Fruit fly (Drosophila melanogaster) whole organism, embryonic: ENCODE results near the gene Dbp21E2.
A peak's percentile ranks its signal among the peaks of the same experiment; 100 is the strongest.

Source experiments
- Abd-B ChIP-seq: fragments of 200-800 bp; sonication (Bioruptor generic); optimal IDR thresholded peaks from 2 replicates; lab custom pipeline; 2018; ENCODE audit warnings: missing biosample characterization, mild to moderate bottlenecking, missing genetic modification characterization, moderate library complexity
- BEAF-32 ChIP-seq: fragments of 200-800 bp; sonication (Bioruptor generic); optimal IDR thresholded peaks from 3 replicates; lab custom pipeline; 2017; ENCODE audit warnings: missing biosample characterization, missing genetic modification characterization, mild to moderate bottlenecking, moderate library complexity, missing genetic modification reagents
- BtbVII ChIP-seq: fragments of 200-800 bp; sonication (Bioruptor generic); optimal IDR thresholded peaks from 3 replicates; lab custom pipeline; 2017; ENCODE audit warnings: missing biosample characterization, mild to moderate bottlenecking, missing genetic modification characterization
- CG11456 ChIP-seq: fragments of 200-800 bp; sonication (Bioruptor generic); IDR thresholded peaks from 3 replicates; pipeline ENCODE4 v1.3.6; 2022; ENCODE audit warnings: missing biosample characterization, missing genetic modification characterization
- CG12391 ChIP-seq: fragments of 200-800 bp; sonication (Bioruptor generic); optimal IDR thresholded peaks from 3 replicates; lab custom pipeline; 2018; ENCODE audit warnings: missing biosample characterization, mild to moderate bottlenecking, missing genetic modification characterization, moderate library complexity
- CG14050 ChIP-seq: fragments of 200-800 bp; sonication (Bioruptor generic); IDR thresholded peaks from 3 replicates; pipeline ENCODE4 v1.3.6; 2022; ENCODE audit warnings: missing biosample characterization, missing genetic modification characterization
- CG14667 ChIP-seq: fragments of 200-800 bp; sonication (Bioruptor generic); IDR thresholded peaks from 2 replicates; pipeline ENCODE4 v1.3.6; 2022; ENCODE audit warnings: missing biosample characterization, missing genetic modification characterization
- CG15514 ChIP-seq: fragments of 200-800 bp; sonication (Bioruptor generic); optimal IDR thresholded peaks from 3 replicates; lab custom pipeline; 2017; ENCODE audit warnings: missing biosample characterization, missing genetic modification characterization, mild to moderate bottlenecking, moderate library complexity, missing genetic modification reagents
- CG17361 ChIP-seq: fragments of 200-800 bp; sonication (Bioruptor generic); IDR thresholded peaks from 3 replicates; pipeline ENCODE4 v1.3.6; 2022; ENCODE audit warnings: missing biosample characterization, missing genetic modification characterization
- CG4424 ChIP-seq: fragments of 200-800 bp; sonication (Bioruptor generic); optimal IDR thresholded peaks from 3 replicates; lab custom pipeline; 2016; ENCODE audit warnings: missing biosample characterization, missing genetic modification characterization
- CG6854 ChIP-seq: fragments of 200-800 bp; sonication (Bioruptor generic); optimal IDR thresholded peaks from 3 replicates; lab custom pipeline; 2017; ENCODE audit warnings: missing biosample characterization, mild to moderate bottlenecking, missing genetic modification characterization
- CG7271 ChIP-seq: fragments of 200-800 bp; sonication (Bioruptor generic); optimal IDR thresholded peaks from 2 replicates; lab custom pipeline; 2018; ENCODE audit warnings: missing biosample characterization, mild to moderate bottlenecking, missing genetic modification characterization, moderate library complexity
- CG8944 ChIP-seq: fragments of 200-800 bp; sonication (Bioruptor generic); optimal IDR thresholded peaks from 3 replicates; lab custom pipeline; 2016; ENCODE audit warnings: missing biosample characterization, missing genetic modification characterization
- Chrac-16 ChIP-seq: fragments of 200-800 bp; sonication (Bioruptor generic); optimal IDR thresholded peaks from 3 replicates; lab custom pipeline; 2016; ENCODE audit warnings: missing biosample characterization, missing genetic modification characterization
- Dip2 ChIP-seq: fragments of 200-800 bp; sonication (Bioruptor generic); IDR thresholded peaks from 2 replicates; pipeline ENCODE4 v1.3.6; 2022; ENCODE audit warnings: missing biosample characterization, missing genetic modification characterization
- Doc3 ChIP-seq: fragments of 200-800 bp; sonication (Bioruptor generic); IDR thresholded peaks from 3 replicates; pipeline ENCODE4 v1.3.6; 2022; ENCODE audit warnings: missing biosample characterization, missing genetic modification characterization; ENCODE audit not compliant: partially characterized antibody
- E2f2 ChIP-seq: fragments of 200-800 bp; sonication (Bioruptor generic); IDR thresholded peaks from 2 replicates; pipeline ENCODE4 v1.3.6; 2022; ENCODE audit warnings: missing biosample characterization, missing genetic modification characterization
- Fer3 ChIP-seq: fragments of 200-800 bp; sonication (Bioruptor generic); optimal IDR thresholded peaks from 2 replicates; lab custom pipeline; 2018; ENCODE audit warnings: missing biosample characterization, mild to moderate bottlenecking, missing genetic modification characterization, moderate library complexity
- Hand ChIP-seq: fragments of 200-800 bp; sonication (Bioruptor generic); optimal IDR thresholded peaks from 2 replicates; lab custom pipeline; 2017; ENCODE audit warnings: mild to moderate bottlenecking, missing biosample characterization, missing genetic modification reagents, missing genetic modification characterization
- HmgZ ChIP-seq: fragments of 200-800 bp; sonication (Bioruptor generic); optimal IDR thresholded peaks from 2 replicates; lab custom pipeline; 2018; ENCODE audit warnings: missing biosample characterization, mild to moderate bottlenecking, missing genetic modification characterization
- Max ChIP-seq: fragments of 200-800 bp; sonication (Bioruptor generic); optimal IDR thresholded peaks from 2 replicates; lab custom pipeline; 2016; ENCODE audit warnings: missing biosample characterization, mild to moderate bottlenecking, missing genetic modification characterization
- Neu2 ChIP-seq: fragments of 200-800 bp; sonication (Bioruptor generic); optimal IDR thresholded peaks from 3 replicates; lab custom pipeline; 2016; ENCODE audit warnings: missing biosample characterization, missing genetic modification characterization, borderline replicate concordance
- NfI ChIP-seq: fragments of 200-800 bp; sonication (Bioruptor generic); optimal IDR thresholded peaks from 3 replicates; lab custom pipeline; 2018; ENCODE audit warnings: missing biosample characterization, mild to moderate bottlenecking, missing genetic modification characterization, moderate library complexity
- Oaz ChIP-seq: fragments of 200-800 bp; sonication (Bioruptor generic); IDR thresholded peaks from 2 replicates; pipeline ENCODE4 v1.3.6; 2022; ENCODE audit warnings: missing biosample characterization, missing genetic modification characterization
- Ravus ChIP-seq: fragments of 200-800 bp; sonication (Bioruptor generic); IDR thresholded peaks from 2 replicates; pipeline ENCODE4 v1.3.6; 2022; ENCODE audit warnings: missing biosample characterization, missing genetic modification characterization
- Sin3A ChIP-seq: fragments of >200 bp; optimal IDR thresholded peaks from 2 replicates; lab custom pipeline; 2018
- ab ChIP-seq: fragments of 200-800 bp; sonication (Bioruptor generic); optimal IDR thresholded peaks from 2 replicates; lab custom pipeline; 2016; ENCODE audit warnings: missing biosample characterization, missing genetic modification characterization
- br ChIP-seq: fragments of >200 bp; optimal IDR thresholded peaks from 2 replicates; lab custom pipeline; 2017
- croc ChIP-seq: fragments of 200-800 bp; sonication (Bioruptor generic); conservative IDR thresholded peaks from 3 replicates; pipeline ENCODE4 v1.3.6; 2022; ENCODE audit warnings: missing biosample characterization, missing genetic modification characterization
- crol ChIP-seq: fragments of 200-800 bp; sonication (Bioruptor generic); IDR thresholded peaks from 2 replicates; pipeline ENCODE4 v1.3.6; 2022; ENCODE audit warnings: missing biosample characterization, missing genetic modification characterization
- da ChIP-seq: fragments of 200-800 bp; sonication (Bioruptor generic); optimal IDR thresholded peaks from 2 replicates; lab custom pipeline; 2016; ENCODE audit warnings: missing biosample characterization, missing genetic modification characterization
- dmrt11E ChIP-seq: fragments of 200-800 bp; sonication (Bioruptor generic); optimal IDR thresholded peaks from 3 replicates; lab custom pipeline; 2018; ENCODE audit warnings: missing biosample characterization, mild to moderate bottlenecking, missing genetic modification characterization, moderate library complexity
- dpn ChIP-seq, 2 experiments: fragments of 200-800 bp; sonication (Bioruptor generic); optimal IDR thresholded peaks; 3 replicates each; lab custom pipeline; 2016; ENCODE audit warnings: missing biosample characterization in 2 of 2, missing genetic modification characterization in 2 of 2
- emc ChIP-seq: fragments of 200-800 bp; sonication (Bioruptor generic); optimal IDR thresholded peaks from 2 replicates; lab custom pipeline; 2016; ENCODE audit warnings: missing biosample characterization, missing genetic modification characterization
- exex ChIP-seq: fragments of 200-800 bp; sonication (Bioruptor generic); optimal IDR thresholded peaks from 4 replicates; lab custom pipeline; 2018; ENCODE audit warnings: missing biosample characterization, mild to moderate bottlenecking, missing genetic modification characterization, moderate library complexity
- eyg ChIP-seq: fragments of 200-800 bp; sonication (Bioruptor generic); optimal IDR thresholded peaks from 3 replicates; lab custom pipeline; 2016; ENCODE audit warnings: missing biosample characterization, missing genetic modification characterization
- fd3F ChIP-seq: fragments of 200-800 bp; sonication (Bioruptor generic); optimal IDR thresholded peaks from 2 replicates; lab custom pipeline; 2018; ENCODE audit warnings: missing biosample characterization, mild to moderate bottlenecking, missing genetic modification characterization, moderate library complexity
- gsb ChIP-seq: fragments of 200-800 bp; sonication (Bioruptor generic); IDR thresholded peaks from 2 replicates; pipeline ENCODE4 v1.3.6; 2022; ENCODE audit warnings: missing biosample characterization, missing genetic modification characterization
- knrl ChIP-seq: fragments of 200-800 bp; sonication (Bioruptor generic); IDR thresholded peaks from 3 replicates; pipeline ENCODE4 v1.3.6; 2022; ENCODE audit warnings: missing biosample characterization, missing genetic modification characterization; ENCODE audit not compliant: partially characterized antibody
- lov ChIP-seq, 2 experiments: fragments of 200-800 bp in 1 of 2; fragments of >200 bp in 1 of 2; sonication (Bioruptor generic) in 1 of 2; IDR thresholded peaks in 1 of 2; optimal IDR thresholded peaks in 1 of 2; 2 replicates in 1 of 2; 3 replicates in 1 of 2; pipeline versions ENCODE4 v1.3.6 to Lab custom; 2017 to 2022; ENCODE audit warnings: missing biosample characterization in 1 of 2, missing genetic modification characterization in 1 of 2
- nerfin-2 ChIP-seq: fragments of 200-800 bp; sonication (Bioruptor generic); IDR thresholded peaks from 2 replicates; pipeline ENCODE4 v1.3.6; 2022; ENCODE audit warnings: missing biosample characterization, missing genetic modification characterization; ENCODE audit not compliant: partially characterized antibody
- nom ChIP-seq: fragments of 200-800 bp; sonication (Bioruptor generic); optimal IDR thresholded peaks from 2 replicates; lab custom pipeline; 2017; ENCODE audit warnings: missing biosample characterization, missing genetic modification characterization, mild to moderate bottlenecking, moderate library complexity, missing genetic modification reagents
- odd ChIP-seq: fragments of 200-800 bp; sonication (Bioruptor generic); optimal IDR thresholded peaks from 2 replicates; lab custom pipeline; 2017; ENCODE audit warnings: missing biosample characterization, mild to moderate bottlenecking, missing genetic modification characterization
- pita ChIP-seq: fragments of 200-800 bp; sonication (Bioruptor generic); optimal IDR thresholded peaks from 2 replicates; lab custom pipeline; 2017; ENCODE audit warnings: missing biosample characterization, mild to moderate bottlenecking, missing genetic modification characterization
- sens-2 ChIP-seq: fragments of 200-800 bp; sonication (Bioruptor generic); IDR thresholded peaks from 2 replicates; pipeline ENCODE4 v1.3.6; 2022; ENCODE audit warnings: missing biosample characterization, missing genetic modification characterization
- seq ChIP-seq: fragments of 200-800 bp; sonication (Bioruptor generic); IDR thresholded peaks from 2 replicates; pipeline ENCODE4 v1.3.6; 2022; ENCODE audit warnings: missing biosample characterization, missing genetic modification characterization
- tap ChIP-seq: fragments of 200-800 bp; optimal IDR thresholded peaks from 3 replicates; lab custom pipeline; 2019; ENCODE audit warnings: missing biosample characterization, mild to moderate bottlenecking, missing genetic modification characterization, moderate library complexity
- usp ChIP-seq: fragments of >200 bp; optimal IDR thresholded peaks from 2 replicates; lab custom pipeline; 2017; ENCODE audit warnings: missing biosample characterization, missing genetic modification characterization
- zf30C ChIP-seq: fragments of 200-800 bp; sonication (Bioruptor generic); optimal IDR thresholded peaks from 3 replicates; lab custom pipeline; 2018; ENCODE audit warnings: missing biosample characterization, mild to moderate bottlenecking, missing genetic modification characterization

Dbp21E2 gene

DNA sequence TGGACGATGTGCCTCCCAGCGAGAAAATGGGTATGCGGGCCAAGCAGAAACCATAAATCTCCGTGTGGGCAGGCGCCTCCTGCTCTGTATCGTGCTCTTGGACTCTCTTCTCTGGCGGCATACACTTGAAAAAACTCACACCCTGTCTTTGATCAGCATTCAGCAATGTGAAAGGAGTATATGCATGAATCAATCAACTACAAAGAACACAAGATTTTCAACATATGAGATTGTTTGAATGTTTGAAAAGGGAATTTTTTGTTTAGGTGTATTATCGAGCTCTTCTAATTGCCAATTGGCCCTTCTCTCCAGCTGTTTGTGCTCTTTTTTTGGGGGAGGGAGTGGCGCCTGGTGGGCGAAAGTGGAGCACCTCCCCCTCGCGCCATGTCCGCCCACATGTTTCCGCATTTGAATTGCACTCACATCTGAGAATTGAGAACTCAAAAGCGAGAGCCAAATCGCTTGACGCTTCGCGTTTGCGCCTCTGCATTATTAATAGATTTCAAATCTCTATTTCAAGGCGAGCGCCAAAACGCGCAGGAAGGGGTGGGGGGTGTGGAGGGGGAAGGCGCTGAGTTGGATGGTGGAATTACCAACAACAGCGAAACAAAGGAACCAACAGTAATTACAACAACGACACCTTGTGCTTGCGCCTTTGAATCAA is 34.1 kb downstream of the Dbp21E2 start (continued):
- TF ChIP-seq Fer3 (tag; lab: Kevin White, UChicago) (peak; percentile 91), lov (optimal IDR thresholded peaks at IDR 0.05; lab: Kevin White, UChicago) (no peak), lov (GFP tag; IDR thresholded peaks at IDR 0.05; lab: Robert Waterston, UW) (peak; percentile 78; the same call in 1 of the 3 replicates), Oaz (GFP tag; lab: Robert Waterston, UW) (peak; percentile 75), CG17361 (GFP tag; lab: Robert Waterston, UW) (peak; percentile 71; the same call in 2 of the 3 replicates), odd (GFP tag; lab: Kevin White, UChicago) (peak; percentile 78), fd3F (peak; percentile 83), CG12391 (tag; lab: Kevin White, UChicago) (peak; percentile 84), usp (GFP tag; lab: Kevin White, UChicago) (no peak), Neu2 (GFP tag; lab: Kevin White, UChicago) (no peak), BtbVII (GFP tag; lab: Kevin White, UChicago) (peak; percentile 75), tap (peak; percentile 88), knrl (GFP tag; lab: Robert Waterston, UW) (no peak), seq (GFP tag; lab: Robert Waterston, UW) (peak; percentile 81), Abd-B (GFP tag; lab: Kevin White, UChicago) (peak; percentile 78), exex (tag; lab: Kevin White, UChicago) (peak; percentile 64), Max (GFP tag; lab: Kevin White, UChicago) (peak; percentile 62), CG11456 (GFP tag; lab: Robert Waterston, UW) (peak; percentile 92), E2f2 (GFP tag; lab: Robert Waterston, UW) (peak; percentile 69), dpn (GFP tag; optimal IDR thresholded peaks at IDR 0.05; lab: Kevin White, UChicago) (peak; percentile 86 to 93), zf30C (GFP tag; lab: Kevin White, UChicago) (peak; percentile 64), Dip2 (no peak), crol (GFP tag; lab: Robert Waterston, UW) (peak; percentile 87), br (lab: Kevin White, UChicago) (no peak), nerfin-2 (GFP tag; lab: Robert Waterston, UW) (no peak), gsb (GFP tag; lab: Robert Waterston, UW) (peak; percentile 82), CG6854 (GFP tag; lab: Kevin White, UChicago) (peak; percentile 58), Chrac-16 (GFP tag; lab: Kevin White, UChicago) (peak; percentile 72), CG4424 (GFP tag; lab: Kevin White, UChicago) (peak; percentile 78), nom (GFP tag; lab: Kevin White, UChicago) (no peak), CG8944 (GFP tag; lab: Kevin White, UChicago) (peak; percentile 84), NfI (GFP tag; lab: Kevin White, UChicago) (peak; percentile 92), HmgZ (tag; lab: Kevin White, UChicago) (peak; percentile 83), Sin3A (lab: Kevin White, UChicago) (no peak), BEAF-32 (GFP tag; lab: Kevin White, UChicago) (no peak), sens-2 (GFP tag; lab: Robert Waterston, UW) (peak; percentile 87), Doc3 (GFP tag; lab: Robert Waterston, UW) (no peak), CG7271 (tag; lab: Kevin White, UChicago) (no peak), dmrt11E (tag; lab: Kevin White, UChicago) (peak; percentile 35), Ravus (GFP tag; lab: Robert Waterston, UW) (peak; percentile 73), CG14050 (GFP tag; lab: Robert Waterston, UW) (peak; percentile 88), Hand (GFP tag; lab: Kevin White, UChicago) (peak; percentile 79), CG14667 (peak; percentile 88), eyg (GFP tag; lab: Kevin White, UChicago) (peak; percentile 68), emc (GFP tag; lab: Kevin White, UChicago) (peak; percentile 80), da (GFP tag; lab: Kevin White, UChicago) (peak; percentile 62), pita (GFP tag; lab: Kevin White, UChicago) (no peak), croc (GFP tag; lab: Robert Waterston, UW) (peak; percentile 68; the same call in 2 of the 3 replicates), CG15514 (GFP tag; lab: Kevin White, UChicago) (peak; percentile 77), ab (GFP tag; lab: Kevin White, UChicago) (peak; percentile 58)
